Fruit fly (Drosophila melanogaster) whole organism, prepupa: ENCODE results near the gene CG8607.

Experiments
- CG10631 ChIP-seq: fragments of 200-800 bp; sonication (Bioruptor generic); optimal IDR thresholded peaks from 2 replicates; lab custom pipeline; 2016; ENCODE audit warnings: missing biosample characterization, missing genetic modification characterization
- CG11294 ChIP-seq: fragments of 200-800 bp; sonication (Bioruptor generic); IDR thresholded peaks from 2 replicates; pipeline ENCODE4 v1.3.6; 2022; ENCODE audit warnings: missing biosample characterization, missing genetic modification characterization
- CG1621 ChIP-seq: fragments of 200-800 bp; sonication (Bioruptor generic); optimal IDR thresholded peaks from 3 replicates; lab custom pipeline; 2018; ENCODE audit warnings: missing biosample characterization, mild to moderate bottlenecking, missing genetic modification characterization
- CG16779 ChIP-seq: fragments of 200-800 bp; sonication (Bioruptor generic); optimal IDR thresholded peaks from 3 replicates; lab custom pipeline; 2017; ENCODE audit warnings: missing biosample characterization, mild to moderate bottlenecking, missing genetic modification characterization
- CG3032 ChIP-seq: fragments of 200-800 bp; optimal IDR thresholded peaks from 2 replicates; lab custom pipeline; 2019; ENCODE audit warnings: missing biosample characterization, mild to moderate bottlenecking, missing genetic modification characterization, moderate library complexity
- CG32006 ChIP-seq: fragments of 200-800 bp; sonication (Bioruptor generic); optimal IDR thresholded peaks from 3 replicates; lab custom pipeline; 2017; ENCODE audit warnings: missing biosample characterization, mild to moderate bottlenecking, missing genetic modification characterization
- CG4318 ChIP-seq: fragments of 200-800 bp; sonication (Bioruptor generic); optimal IDR thresholded peaks from 3 replicates; lab custom pipeline; 2017; ENCODE audit warnings: missing biosample characterization, mild to moderate bottlenecking, missing genetic modification characterization
- CG6163 ChIP-seq: fragments of 200-800 bp; sonication (Bioruptor generic); IDR thresholded peaks from 3 replicates; pipeline ENCODE4 v1.3.6; 2022; ENCODE audit warnings: missing biosample characterization, missing genetic modification characterization
- CG6276 ChIP-seq: fragments of 200-800 bp; sonication (Bioruptor generic); optimal IDR thresholded peaks from 2 replicates; lab custom pipeline; 2017; ENCODE audit warnings: missing biosample characterization, mild to moderate bottlenecking, missing genetic modification characterization
- CG6792 ChIP-seq: fragments of 200-800 bp; sonication (Bioruptor generic); optimal IDR thresholded peaks from 3 replicates; lab custom pipeline; 2016; ENCODE audit warnings: missing biosample characterization, missing genetic modification characterization
- CG6808 ChIP-seq: fragments of 200-800 bp; sonication (Bioruptor generic); optimal IDR thresholded peaks from 3 replicates; lab custom pipeline; 2017; ENCODE audit warnings: missing biosample characterization, missing genetic modification characterization, mild to moderate bottlenecking, moderate library complexity, missing genetic modification reagents
- CG6854 ChIP-seq: fragments of 200-800 bp; sonication (Bioruptor generic); optimal IDR thresholded peaks from 2 replicates; lab custom pipeline; 2017; ENCODE audit warnings: missing biosample characterization, mild to moderate bottlenecking, missing genetic modification characterization
- CG8319 ChIP-seq: fragments of 200-800 bp; sonication (Bioruptor generic); optimal IDR thresholded peaks from 3 replicates; lab custom pipeline; 2016; ENCODE audit warnings: missing biosample characterization, missing genetic modification characterization
- Eip75B ChIP-seq: fragments of 200-800 bp; sonication (Bioruptor generic); optimal IDR thresholded peaks from 3 replicates; lab custom pipeline; 2016; ENCODE audit warnings: missing biosample characterization, missing genetic modification characterization
- Eip78C ChIP-seq: fragments of 200-800 bp; sonication (Bioruptor generic); peaks from one replicate; lab custom pipeline; 2016; ENCODE audit warnings: missing biosample characterization, missing genetic modification characterization
- Ets21C ChIP-seq: fragments of 200-800 bp; sonication (Bioruptor generic); optimal IDR thresholded peaks from 3 replicates; lab custom pipeline; 2016; ENCODE audit warnings: missing biosample characterization, missing genetic modification characterization
- Gug ChIP-seq: fragments of 200-800 bp; sonication (Bioruptor generic); IDR thresholded peaks from 2 replicates; pipeline ENCODE4 v1.3.6; 2022; ENCODE audit warnings: missing biosample characterization, missing genetic modification characterization
- Hr38 ChIP-seq: sonication (Bioruptor generic); optimal IDR thresholded peaks from 2 replicates; lab custom pipeline; 2016; ENCODE audit warnings: missing biosample characterization, missing genetic modification characterization
- Hr39 ChIP-seq: fragments of 200-800 bp; sonication (Bioruptor generic); optimal IDR thresholded peaks from 2 replicates; lab custom pipeline; 2016; ENCODE audit warnings: missing biosample characterization, missing genetic modification characterization
- Hr4 ChIP-seq: fragments of 200-800 bp; sonication (Bioruptor generic); optimal IDR thresholded peaks from 3 replicates; lab custom pipeline; 2016; ENCODE audit warnings: missing biosample characterization, missing genetic modification characterization
- Met ChIP-seq: fragments of 200-800 bp; sonication (Bioruptor generic); optimal IDR thresholded peaks from 3 replicates; lab custom pipeline; 2016; ENCODE audit warnings: missing biosample characterization, missing genetic modification characterization
- OdsH ChIP-seq: fragments of 200-800 bp; sonication (Bioruptor generic); optimal IDR thresholded peaks from 3 replicates; lab custom pipeline; 2016; ENCODE audit warnings: missing biosample characterization, missing genetic modification characterization
- Sox102F ChIP-seq: fragments of 200-800 bp; sonication (Bioruptor generic); optimal IDR thresholded peaks from 2 replicates; lab custom pipeline; 2016; ENCODE audit warnings: missing biosample characterization, mild to moderate bottlenecking, missing genetic modification characterization
- Sox14 ChIP-seq: fragments of 200-800 bp; sonication (Bioruptor generic); optimal IDR thresholded peaks from 3 replicates; lab custom pipeline; 2016; ENCODE audit warnings: missing biosample characterization, missing genetic modification characterization
- dac ChIP-seq: fragments of 200-800 bp; sonication (Bioruptor generic); optimal IDR thresholded peaks from 2 replicates; lab custom pipeline; 2017; ENCODE audit warnings: missing biosample characterization, mild to moderate bottlenecking, missing genetic modification characterization
- eg ChIP-seq: fragments of 200-800 bp; sonication (Bioruptor generic); IDR thresholded peaks from 3 replicates; pipeline ENCODE4 v1.3.6; 2022; ENCODE audit warnings: missing biosample characterization, missing genetic modification characterization
- esn ChIP-seq: fragments of 200-800 bp; sonication (Bioruptor generic); optimal IDR thresholded peaks from 2 replicates; lab custom pipeline; 2016; ENCODE audit warnings: missing biosample characterization, mild to moderate bottlenecking, missing genetic modification characterization, moderate library complexity
- fd59A ChIP-seq: fragments of 200-800 bp; sonication (Bioruptor generic); optimal IDR thresholded peaks from 2 replicates; lab custom pipeline; 2017; ENCODE audit warnings: missing biosample characterization, mild to moderate bottlenecking, missing genetic modification characterization, missing genetic modification reagents
- fkh ChIP-seq: fragments of 200-800 bp; sonication (Bioruptor generic); optimal IDR thresholded peaks from 3 replicates; lab custom pipeline; 2017; ENCODE audit warnings: missing biosample characterization, mild to moderate bottlenecking, missing genetic modification characterization, moderate library complexity
- lz ChIP-seq: fragments of 200-800 bp; sonication (Bioruptor generic); optimal IDR thresholded peaks from 3 replicates; lab custom pipeline; 2016; ENCODE audit warnings: missing biosample characterization, missing genetic modification characterization
- pdm3 ChIP-seq: fragments of 200-800 bp; sonication (Bioruptor generic); optimal IDR thresholded peaks from 3 replicates; lab custom pipeline; 2016; ENCODE audit warnings: missing biosample characterization, missing genetic modification characterization
- svp ChIP-seq: fragments of 200-800 bp; sonication (Bioruptor generic); peaks from one replicate; lab custom pipeline; 2016; ENCODE audit warnings: missing biosample characterization, missing genetic modification characterization
- vri ChIP-seq: fragments of 200-800 bp; sonication (Bioruptor generic); optimal IDR thresholded peaks from 3 replicates; lab custom pipeline; 2016; ENCODE audit warnings: missing biosample characterization, mild to moderate bottlenecking, missing genetic modification characterization

Gene CG8607

dm6 chr3L:7319768-7320167, at the start of gene CG8607:
TSS of gene CG8607 (plus strand) at chr3L:7320068.
- TF ChIP-seq CG6792 (GFP tag; lab: Kevin White, UChicago) = no peak
- no peak for TF ChIP-seq CG4318
- no peak for TF ChIP-seq eg (GFP tag; lab: Robert Waterston, UW)
- TF ChIP-seq Hr38 (GFP tag; lab: Kevin White, UChicago) = no peak
- no peak for TF ChIP-seq Sox14 (GFP tag; lab: Kevin White, UChicago)
- TF ChIP-seq Gug (GFP tag; lab: Robert Waterston, UW) = no peak
- no peak for TF ChIP-seq CG6808 (GFP tag; lab: Kevin White, UChicago)
- TF ChIP-seq Eip78C (GFP tag; lab: Kevin White, UChicago) = no peak
- no peak for TF ChIP-seq CG16779
- TF ChIP-seq CG1621 = no peak
- TF ChIP-seq Hr39 = no peak
- no peak for TF ChIP-seq pdm3 (GFP tag; lab: Kevin White, UChicago)
- TF ChIP-seq vri (GFP tag; lab: Kevin White, UChicago) = no peak
- TF ChIP-seq fd59A (GFP tag; lab: Kevin White, UChicago) = no peak
- TF ChIP-seq Ets21C (GFP tag; lab: Kevin White, UChicago) = no peak
- TF ChIP-seq lz (GFP tag; lab: Kevin White, UChicago) = no peak
- TF ChIP-seq dac (GFP tag; lab: Kevin White, UChicago) = no peak
- TF ChIP-seq Sox102F (GFP tag; lab: Kevin White, UChicago) = no peak
- no peak for TF ChIP-seq CG3032 (tag; lab: Kevin White, UChicago)

dm6 chr3L:7283541-7283940, 36.3 kb upstream of the CG8607 start:
- TF ChIP-seq Eip78C (GFP tag; lab: Kevin White, UChicago) (peak; percentile 80), Hr4 (GFP tag; lab: Kevin White, UChicago) (peak; percentile 10), CG32006 (GFP tag; lab: Kevin White, UChicago) (peak; percentile 33), CG8319 (GFP tag; lab: Kevin White, UChicago) (no peak), CG6276 (GFP tag; lab: Kevin White, UChicago) (peak; percentile 35), CG6163 (GFP tag; lab: Robert Waterston, UW) (peak; percentile 51; the same call in 1 of the 3 replicates), Gug (GFP tag; lab: Robert Waterston, UW) (no peak), CG4318 (peak; percentile 16), eg (GFP tag; lab: Robert Waterston, UW) (peak; percentile 51; the same call in 1 of the 3 replicates)

- no peak for TF ChIP-seq CG6808 (GFP tag; lab: Kevin White, UChicago)
- TF ChIP-seq CG6163 (GFP tag; lab: Robert Waterston, UW) = no peak
- TF ChIP-seq CG11294 (GFP tag; lab: Robert Waterston, UW) = no peak
- no peak for TF ChIP-seq Hr4 (GFP tag; lab: Kevin White, UChicago)
- no peak for TF ChIP-seq CG10631
- no peak for TF ChIP-seq Hr38 (GFP tag; lab: Kevin White, UChicago)
- no peak for TF ChIP-seq CG1621
- no peak for TF ChIP-seq Met (GFP tag; lab: Kevin White, UChicago)
- no peak for TF ChIP-seq CG6854
- TF ChIP-seq dac (GFP tag; lab: Kevin White, UChicago) = no peak
- no peak for TF ChIP-seq Eip78C (GFP tag; lab: Kevin White, UChicago)
- no peak for TF ChIP-seq esn (GFP tag; lab: Kevin White, UChicago)
- no peak for TF ChIP-seq fkh (GFP tag; lab: Kevin White, UChicago)
- no peak for TF ChIP-seq Sox14 (GFP tag; lab: Kevin White, UChicago)
- no peak for TF ChIP-seq OdsH (GFP tag; lab: Kevin White, UChicago)
- no peak for TF ChIP-seq CG8319 (GFP tag; lab: Kevin White, UChicago)
- TF ChIP-seq CG6792 (GFP tag; lab: Kevin White, UChicago) = no peak
- TF ChIP-seq Gug (GFP tag; lab: Robert Waterston, UW) = no peak
- no peak for TF ChIP-seq eg (GFP tag; lab: Robert Waterston, UW)
These were observed 19.2 kb upstream of the CG8607 start for dm6 chr3L:7300660-7301059.

- TF ChIP-seq Eip75B (GFP tag; lab: Kevin White, UChicago) (no peak), svp (GFP tag; lab: Kevin White, UChicago) (no peak), Hr38 (GFP tag; lab: Kevin White, UChicago) (no peak)
These were observed 7.1 kb upstream of the CG8607 start, which contains the start of gene unc-13-4A for dm6 chr3L:7312754-7313153. TSS of gene unc-13-4A (minus strand) at chr3L:7312896.
